Fruit fly (Drosophila melanogaster) whole organism, pupa: ENCODE results near the gene CG13850.

ENCODE experiments used
- CG17806 ChIP-seq: fragments of 200-800 bp; sonication (Bioruptor generic); optimal IDR thresholded peaks from 2 replicates; lab custom pipeline; 2018; ENCODE audit warnings: missing biosample characterization, mild to moderate bottlenecking, missing genetic modification characterization, moderate library complexity
- EcR ChIP-seq: fragments of 200-800 bp; sonication (Bioruptor generic); optimal IDR thresholded peaks from 3 replicates; lab custom pipeline; 2019; ENCODE audit warnings: missing biosample characterization, missing genetic modification characterization, mild to moderate bottlenecking, moderate library complexity, missing genetic modification reagents
- fd96Ca ChIP-seq: fragments of 200-800 bp; sonication (Bioruptor generic); IDR thresholded peaks from 3 replicates; pipeline ENCODE4 v1.3.6; 2022; ENCODE audit warnings: missing biosample characterization, missing genetic modification characterization

DNA sequence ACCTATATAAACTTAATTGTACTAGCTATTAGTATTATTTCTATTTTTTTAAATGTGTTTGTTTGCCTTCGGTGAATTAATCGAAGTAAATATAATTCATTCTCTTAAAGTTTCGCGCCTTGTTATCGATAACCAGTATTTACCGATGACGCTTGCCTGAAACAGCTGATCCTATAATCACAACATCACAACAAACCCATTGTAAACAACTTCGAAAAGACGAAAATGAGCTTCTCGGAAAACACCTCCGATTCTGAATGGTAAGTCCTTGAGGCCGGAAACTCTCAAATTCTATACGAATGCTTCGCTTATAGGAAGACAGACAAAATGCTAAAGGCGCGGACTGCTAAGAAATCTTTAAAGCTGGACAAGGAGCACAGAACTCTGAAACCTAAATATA is 30.8 kb downstream of the CG13850 start, which contains the start of gene CG34149:
- TF ChIP-seq EcR (no peak), fd96Ca (GFP tag; lab: Robert Waterston, UW) (no peak), CG17806 (tag; lab: Kevin White, UChicago) (no peak)
